Worm (Caenorhabditis elegans): ENCODE data around the gene cutl-26.

Gene cutl-26

ce11 chrIV:675471-676159 is 31.9 kb downstream of the cutl-26 start, which contains the start of the genes K11H12.4 and K11H12.10 (continued):
- TF ChIP-seq ets-5 (GFP tag; IDR thresholded peaks at IDR 0.05) (no peak), ceh-90 (tag; optimal IDR thresholded peaks at IDR 0.05) (no peak)

- TF ChIP-seq lin-35 (GFP tag; optimal IDR thresholded peaks at IDR 0.05) (peak in 1 of 2 experiments; percentile 4), snu-23 (GFP tag; optimal IDR thresholded peaks at IDR 0.05) (no peak), elt-2 (tag; optimal IDR thresholded peaks at IDR 0.05) (peak; percentile 33), efl-1 (optimal IDR thresholded peaks at IDR 0.05) (no peak), efl-1 (GFP tag; optimal IDR thresholded peaks at IDR 0.05 in 1 of 2) (peak in 1 of 2 experiments; percentile 29), lin-39 (tag; optimal IDR thresholded peaks at IDR 0.05) (no peak), skn-1 (tag; optimal IDR thresholded peaks at IDR 0.05) (no peak), nhr-71 (tag; optimal IDR thresholded peaks at IDR 0.05) (no peak), xbp-1 (tag; optimal IDR thresholded peaks at IDR 0.05) (no peak)
Observed at ce11 chrIV:673313-673712, 34.2 kb downstream of the cutl-26 start, which contains the start of gene K11H12.3. TSS of gene K11H12.3 (minus strand) at chrIV:673480.

- TF ChIP-seq aly-2 (tag; optimal IDR thresholded peaks at IDR 0.05): no peak
- peak; percentile 6 for TF ChIP-seq nhr-85 (tag)
- no peak for TF ChIP-seq ztf-4 (tag; optimal IDR thresholded peaks at IDR 0.05)
- TF ChIP-seq efl-1 (optimal IDR thresholded peaks at IDR 0.05): no peak
- TF ChIP-seq efl-1 (GFP tag; optimal IDR thresholded peaks at IDR 0.05 in 1 of 2): peak in 1 of 2 experiments; percentile 35
Observed at ce11 chrIV:670455-670854, 37.1 kb downstream of the cutl-26 start, which contains the start of gene K11H12.11. TSS of gene K11H12.11 (minus strand) at chrIV:670555.

ce11 chrIV:666991-667390 is 40.5 kb downstream of the cutl-26 start, which contains the start of gene K11H12.6:
TSS of gene K11H12.6 (plus strand) at chrIV:667291.
- TF ChIP-seq pax-3 (tag; optimal IDR thresholded peaks at IDR 0.05) (no peak), hlh-17 (GFP tag; optimal IDR thresholded peaks at IDR 0.05; ENCODE audit: borderline replicate concordance) (no peak), nhr-84 (tag; optimal IDR thresholded peaks at IDR 0.05) (no peak), lin-13 (GFP tag; optimal IDR thresholded peaks at IDR 0.05) (no peak), egl-13 (tag; optimal IDR thresholded peaks at IDR 0.05) (no peak)

DNA sequence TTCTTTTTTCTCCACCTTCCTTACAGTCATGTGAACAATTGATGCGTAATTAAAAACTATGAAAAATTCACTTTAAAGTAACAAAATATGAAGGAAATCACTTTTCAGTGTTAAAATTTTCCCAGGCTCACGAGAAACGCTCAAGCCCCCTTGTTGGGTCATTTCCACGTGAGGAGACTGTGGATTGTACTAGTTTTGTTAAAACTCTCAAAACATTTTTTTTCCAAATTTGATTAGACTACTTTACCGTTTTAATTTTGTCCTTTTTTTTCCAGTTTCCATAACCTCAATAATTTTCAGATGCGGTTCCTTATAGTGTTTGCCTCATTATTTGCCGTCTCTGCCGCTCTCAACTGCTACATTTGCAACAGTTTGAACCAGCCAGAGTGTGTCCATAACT is 42.3 kb downstream of the cutl-26 start, which contains the start of gene K11H12.7:
TSS of gene K11H12.7 (plus strand) at position 301 of the 400 bp plus-strand sequence.
- TF ChIP-seq jun-1 (tag; optimal IDR thresholded peaks at IDR 0.05): no peak
- no peak for TF ChIP-seq C34B4.2 (tag; optimal IDR thresholded peaks at IDR 0.05)
- no peak for TF ChIP-seq ceh-63 (GFP tag; optimal IDR thresholded peaks at IDR 0.05)
- no peak for TF ChIP-seq nhr-77 (tag; optimal IDR thresholded peaks at IDR 0.05)
- TF ChIP-seq zip-4 (GFP tag; optimal IDR thresholded peaks at IDR 0.05): no peak

ce11 chrIV:664122-664521 is 43.4 kb downstream of the cutl-26 start:
- TF ChIP-seq unc-30 (tag; optimal IDR thresholded peaks at IDR 0.05) (no peak), lin-15B (tag; optimal IDR thresholded peaks at IDR 0.05) (no peak), fkh-8 (tag; optimal IDR thresholded peaks at IDR 0.05) (no peak), nhr-85 (tag) (peak; percentile 85), mep-1 (tag; optimal IDR thresholded peaks at IDR 0.05) (peak; percentile 60), nhr-77 (tag; optimal IDR thresholded peaks at IDR 0.05) (no peak), lin-35 (GFP tag; optimal IDR thresholded peaks at IDR 0.05) (peak in 1 of 2 experiments; percentile 0), sup-37 (GFP tag; optimal IDR thresholded peaks at IDR 0.05) (no peak), nhr-12 (tag; optimal IDR thresholded peaks at IDR 0.05) (no peak), sox-4 (tag; optimal IDR thresholded peaks at IDR 0.05) (no peak), unc-62 (GFP tag; optimal IDR thresholded peaks at IDR 0.05) (no peak), ztf-11 (tag; optimal IDR thresholded peaks at IDR 0.05) (no peak), swsn-7 (tag; optimal IDR thresholded peaks at IDR 0.05) (no peak), efl-1 (optimal IDR thresholded peaks at IDR 0.05) (no peak), efl-1 (GFP tag; optimal IDR thresholded peaks at IDR 0.05 in 1 of 2) (peak in 1 of 2 experiments; percentile 45), ces-1 (GFP tag; optimal IDR thresholded peaks at IDR 0.05) (no peak), vab-15 (tag; optimal IDR thresholded peaks at IDR 0.05) (no peak), zip-4 (GFP tag; optimal IDR thresholded peaks at IDR 0.05) (no peak), ets-5 (GFP tag; IDR thresholded peaks at IDR 0.05) (no peak), alr-1 (tag; optimal IDR thresholded peaks at IDR 0.05; ENCODE audit: borderline replicate concordance) (no peak), zag-1 (tag; optimal IDR thresholded peaks at IDR 0.05) (no peak), pax-3 (tag; optimal IDR thresholded peaks at IDR 0.05) (no peak), egl-27 (tag; optimal IDR thresholded peaks at IDR 0.05) (no peak), rnt-1 (tag; optimal IDR thresholded peaks at IDR 0.05) (no peak), nhr-47 (tag; optimal IDR thresholded peaks at IDR 0.05) (no peak), ama-1 (optimal IDR thresholded peaks at IDR 0.05) (no peak)

Data from whole organism, L1 larva.